Fruit fly (Drosophila melanogaster) S2 (cell line): ENCODE data around the gene Smr.

Experiments
- CG8478 ChIP-seq: fragments of >200 bp; optimal IDR thresholded peaks from 2 replicates; lab custom pipeline; 2018
- CTCF ChIP-seq, 2 experiments: fragments of >200 bp; optimal IDR thresholded peaks; 2 replicates each; lab custom pipeline; 2018

DNA sequence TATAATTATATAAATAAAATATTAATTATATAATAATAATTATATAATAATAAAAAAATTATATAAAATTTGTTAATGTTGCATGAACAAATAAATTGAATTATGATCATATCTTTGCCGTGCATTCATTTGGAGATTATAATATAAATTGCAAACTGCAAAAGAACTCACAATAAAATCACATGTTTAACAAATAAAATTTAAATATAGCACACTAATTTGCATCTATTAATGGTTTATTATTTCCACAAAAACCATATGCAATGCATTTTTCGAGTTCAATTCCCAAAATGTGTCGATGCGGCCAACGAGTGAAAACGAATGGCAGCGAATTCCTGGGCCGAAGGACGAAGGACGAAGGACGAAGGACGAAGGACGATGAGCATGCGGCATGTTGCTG, 36.9 kb downstream of the Smr start, which contains the start of gene CG15725:
- TF ChIP-seq CG8478 (lab: Kevin White, UChicago) = no peak
- TF ChIP-seq CTCF (optimal IDR thresholded peaks at IDR 0.05; lab: Kevin White, UChicago) = no peak
